Fruit fly (Drosophila melanogaster) whole organism, pupa: Measurements from ENCODE around the gene rho-6.

Source experiments
- CG10348 ChIP-seq: fragments of 200-800 bp; sonication (Bioruptor generic); IDR thresholded peaks from 2 replicates; pipeline ENCODE4 v1.3.6; 2022; ENCODE audit warnings: missing biosample characterization, missing genetic modification characterization
- CG13204 ChIP-seq: fragments of 200-800 bp; sonication (Bioruptor generic); optimal IDR thresholded peaks from 2 replicates; lab custom pipeline; 2018; ENCODE audit warnings: missing biosample characterization, mild to moderate bottlenecking, missing genetic modification characterization, moderate library complexity
- CG17806 ChIP-seq: fragments of 200-800 bp; sonication (Bioruptor generic); optimal IDR thresholded peaks from 2 replicates; lab custom pipeline; 2018; ENCODE audit warnings: missing biosample characterization, mild to moderate bottlenecking, missing genetic modification characterization, moderate library complexity
- CG34367 ChIP-seq: fragments of 200-800 bp; sonication (Bioruptor generic); optimal IDR thresholded peaks from 2 replicates; lab custom pipeline; 2018; ENCODE audit warnings: missing biosample characterization, mild to moderate bottlenecking, missing genetic modification characterization
- CG4496 ChIP-seq: fragments of 200-800 bp; sonication (Bioruptor generic); IDR thresholded peaks from 3 replicates; pipeline ENCODE4 v1.3.6; 2022; ENCODE audit warnings: missing biosample characterization, missing genetic modification characterization
- CG8159 ChIP-seq: fragments of 200-800 bp; sonication (Bioruptor generic); optimal IDR thresholded peaks from 3 replicates; lab custom pipeline; 2018; ENCODE audit warnings: missing biosample characterization, mild to moderate bottlenecking, missing genetic modification characterization, moderate library complexity
- CG8301 ChIP-seq: fragments of 200-800 bp; sonication (Bioruptor generic); optimal IDR thresholded peaks from 2 replicates; lab custom pipeline; 2018; ENCODE audit warnings: missing biosample characterization, mild to moderate bottlenecking, missing genetic modification characterization
- CG9948 ChIP-seq: fragments of 200-800 bp; sonication (Bioruptor generic); optimal IDR thresholded peaks from 2 replicates; lab custom pipeline; 2018; ENCODE audit warnings: missing biosample characterization, mild to moderate bottlenecking, missing genetic modification characterization, moderate library complexity
- EcR ChIP-seq: fragments of 200-800 bp; sonication (Bioruptor generic); optimal IDR thresholded peaks from 3 replicates; lab custom pipeline; 2019; ENCODE audit warnings: missing biosample characterization, missing genetic modification characterization, mild to moderate bottlenecking, moderate library complexity, missing genetic modification reagents
- Pif1A ChIP-seq: fragments of 200-800 bp; sonication (Bioruptor generic); optimal IDR thresholded peaks from 3 replicates; lab custom pipeline; 2016; ENCODE audit warnings: missing biosample characterization, missing genetic modification characterization
- gl ChIP-seq: fragments of 200-800 bp; sonication (Bioruptor generic); optimal IDR thresholded peaks from 2 replicates; lab custom pipeline; 2018; ENCODE audit warnings: missing biosample characterization, mild to moderate bottlenecking, missing genetic modification characterization
- rn ChIP-seq: fragments of 200-800 bp; sonication (Bioruptor generic); IDR thresholded peaks from 2 replicates; pipeline ENCODE4 v1.3.6; 2022; ENCODE audit warnings: missing biosample characterization, missing genetic modification characterization

dm6 chr2L:12163941-12164340 lies 30.7 kb upstream of the rho-6 start, which contains the start of gene ZnT33D:
- TF ChIP-seq CG4496 (GFP tag; lab: Robert Waterston, UW) (no peak), CG17806 (tag; lab: Kevin White, UChicago) (no peak), rn (GFP tag; lab: Robert Waterston, UW) (no peak), gl (tag; lab: Kevin White, UChicago) (no peak), EcR (GFP tag; lab: Kevin White, UChicago) (no peak), CG8301 (tag; lab: Kevin White, UChicago) (no peak), CG10348 (GFP tag; lab: Robert Waterston, UW) (no peak), Pif1A (GFP tag; lab: Kevin White, UChicago) (no peak), CG34367 (tag; lab: Kevin White, UChicago) (no peak), CG8159 (no peak), CG9948 (tag; lab: Kevin White, UChicago) (no peak), CG13204 (GFP tag; lab: Kevin White, UChicago) (no peak)
